Worm (Caenorhabditis elegans): Measurements from ENCODE around the gene C03B1.14.

The C03B1.14 gene

ce11 chrX:6319546-6319945 is 41.0 kb downstream of the C03B1.14 start, which contains the start of gene chtb-3:
chtb-3 (minus strand) TSS chrX:6319646.
- TF ChIP-seq ceh-28 (tag; optimal IDR thresholded peaks at IDR 0.05) (no peak), aly-2 (tag; optimal IDR thresholded peaks at IDR 0.05) (no peak), daf-12 (tag; optimal IDR thresholded peaks at IDR 0.05) (no peak), egl-5 (tag; optimal IDR thresholded peaks at IDR 0.05) (no peak), pqm-1 (tag; optimal IDR thresholded peaks at IDR 0.05) (no peak)

ce11 chrX:6318803-6319202 is 41.8 kb downstream of the C03B1.14 start:
- TF ChIP-seq lin-15B (tag; optimal IDR thresholded peaks at IDR 0.05): no peak
- TF ChIP-seq elt-3 (tag; optimal IDR thresholded peaks at IDR 0.05): peak in 1 of 3 experiments; percentile 24
- TF ChIP-seq nhr-23 (tag; optimal IDR thresholded peaks at IDR 0.05): peak; percentile 76
- TF ChIP-seq ceh-28 (tag; optimal IDR thresholded peaks at IDR 0.05): peak; percentile 12
- TF ChIP-seq skn-1 (tag; optimal IDR thresholded peaks at IDR 0.05): no peak
- TF ChIP-seq ZK546.5 (tag; optimal IDR thresholded peaks at IDR 0.05): no peak
- TF ChIP-seq nhr-25 (tag; optimal IDR thresholded peaks at IDR 0.05): peak; percentile 83
- TF ChIP-seq eor-1 (tag; optimal IDR thresholded peaks at IDR 0.05): no peak

- TF ChIP-seq egl-27 (tag; optimal IDR thresholded peaks at IDR 0.05) (no peak), skn-1 (tag; optimal IDR thresholded peaks at IDR 0.05) (no peak), pqm-1 (tag; optimal IDR thresholded peaks at IDR 0.05) (no peak), daf-12 (tag; optimal IDR thresholded peaks at IDR 0.05) (no peak), unc-62 (GFP tag; optimal IDR thresholded peaks at IDR 0.05) (no peak)
These were observed 49.2 kb downstream of the C03B1.14 start, which contains the start of gene npr-38 for ce11 chrX:6311391-6311790. npr-38 (plus strand) TSS chrX:6311691.

Measured in whole organism, L3 larva.